Fruit fly (Drosophila melanogaster): ENCODE results near the gene CG17129.

Gene CG17129

DNA sequence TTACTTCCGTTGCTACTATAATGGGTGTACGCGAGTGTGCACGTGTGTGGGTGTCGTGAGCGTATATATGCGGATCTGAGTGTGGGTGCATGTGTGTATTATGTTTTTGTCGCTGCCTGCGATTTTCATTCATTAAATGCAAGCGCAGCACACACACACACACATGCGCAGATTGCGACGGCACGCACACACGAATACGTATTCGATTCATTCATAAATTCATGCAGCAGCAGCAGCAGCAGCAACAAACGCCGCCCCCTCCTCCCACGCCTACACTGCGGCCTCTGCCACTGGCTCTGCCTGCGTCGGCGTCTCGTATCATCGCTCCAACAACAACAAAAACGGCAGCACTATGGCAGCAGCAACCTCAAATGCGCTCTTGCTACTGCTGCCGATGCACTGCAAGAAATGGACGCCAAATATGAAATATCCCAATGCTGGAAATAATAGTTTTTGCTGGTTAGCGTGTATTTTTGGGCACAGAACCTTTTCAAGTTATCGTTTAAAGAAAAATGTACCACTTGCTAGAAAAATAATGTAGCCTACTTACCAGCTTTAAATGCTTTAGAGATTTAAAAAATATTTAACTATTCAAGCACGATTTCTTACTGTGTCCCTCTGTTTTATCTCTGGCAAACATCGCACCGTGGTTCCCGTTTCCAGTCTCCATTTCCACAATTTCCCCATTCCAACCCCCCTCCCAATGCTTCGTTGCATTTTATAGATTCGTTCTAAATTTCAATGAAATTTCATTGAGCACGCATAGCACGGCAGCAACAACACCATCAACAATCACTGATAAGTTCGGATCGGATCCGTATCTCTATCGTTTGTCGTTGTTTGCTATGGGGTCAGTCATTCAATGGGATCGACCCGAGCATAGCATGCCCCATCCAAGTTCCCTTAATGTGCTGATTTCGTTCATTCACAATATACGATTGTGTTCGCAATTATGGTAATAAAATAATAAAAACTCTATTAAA, 46.6 kb downstream of the CG17129 start (continued):
- peak; percentile 86 for TF ChIP-seq CG10654 (GFP tag; optimal IDR thresholded peaks at IDR 0.05)
- peak; percentile 27 for TF ChIP-seq CG17912 (GFP tag; optimal IDR thresholded peaks at IDR 0.05)
- peak; percentile 81 for TF ChIP-seq nerfin-1 (tag; optimal IDR thresholded peaks at IDR 0.05)
- peak; percentile 80; the same call in 2 of the 3 replicates for TF ChIP-seq CG11093 (GFP tag; IDR thresholded peaks at IDR 0.05)
- peak; percentile 69 for TF ChIP-seq CG12071 (GFP tag; optimal IDR thresholded peaks at IDR 0.05)
- peak; percentile 78 for TF ChIP-seq ttk (GFP tag; IDR thresholded peaks at IDR 0.05)
- TF ChIP-seq CG6654 (GFP tag; optimal IDR thresholded peaks at IDR 0.05): peak; percentile 76
- no peak for TF ChIP-seq Dbx (GFP tag; IDR thresholded peaks at IDR 0.05)
- TF ChIP-seq twi (tag; optimal IDR thresholded peaks at IDR 0.05): peak; percentile 70
- TF ChIP-seq grau (tag; optimal IDR thresholded peaks at IDR 0.05): peak; percentile 79
- no peak for TF ChIP-seq Tbp (GFP tag; optimal IDR thresholded peaks at IDR 0.05)
- TF ChIP-seq CG1832 (GFP tag; optimal IDR thresholded peaks at IDR 0.05): no peak
- no peak for TF ChIP-seq hkb (optimal IDR thresholded peaks at IDR 0.05)
- peak; percentile 83 for TF ChIP-seq hkb (GFP tag; IDR thresholded peaks at IDR 0.05)
- peak; percentile 13 for TF ChIP-seq sima (GFP tag; optimal IDR thresholded peaks at IDR 0.05)
- peak; percentile 57 for TF ChIP-seq BtbVII (GFP tag; optimal IDR thresholded peaks at IDR 0.05)
- 0 out of 2 replicates have a peak, but pooled peaks have one; percentile 43 for TF ChIP-seq CG10321 (GFP tag; IDR thresholded peaks at IDR 0.05)
- no peak for TF ChIP-seq Hey (tag; optimal IDR thresholded peaks at IDR 0.05)
- no peak for TF ChIP-seq sc (optimal IDR thresholded peaks at IDR 0.05)
- TF ChIP-seq sc (GFP tag; optimal IDR thresholded peaks at IDR 0.05): peak; percentile 88
- TF ChIP-seq cad (GFP tag; optimal IDR thresholded peaks at IDR 0.05): no peak
- peak; percentile 59 for TF ChIP-seq CG13123 (GFP tag; optimal IDR thresholded peaks at IDR 0.05)
- TF ChIP-seq Adf1 (GFP tag; IDR thresholded peaks at IDR 0.05): peak; percentile 83
- TF ChIP-seq vfl (GFP tag; optimal IDR thresholded peaks at IDR 0.05): no peak
- peak; percentile 75 for TF ChIP-seq CG18599 (GFP tag; optimal IDR thresholded peaks at IDR 0.05)
- TF ChIP-seq sens-2 (GFP tag; IDR thresholded peaks at IDR 0.05): peak; percentile 83
- peak; percentile 86 for TF ChIP-seq D19A (tag; optimal IDR thresholded peaks at IDR 0.05)
- TF ChIP-seq CG14965 (GFP tag; optimal IDR thresholded peaks at IDR 0.05; ENCODE audit: borderline replicate concordance): peak; percentile 49
- peak; percentile 89 for TF ChIP-seq CG6689 (GFP tag; IDR thresholded peaks at IDR 0.05)
- no peak for TF ChIP-seq pzg (GFP tag; optimal IDR thresholded peaks at IDR 0.05)
- TF ChIP-seq CG16863 (GFP tag; optimal IDR thresholded peaks at IDR 0.05): peak; percentile 86
- peak; percentile 76 for TF ChIP-seq CG4707 (GFP tag; optimal IDR thresholded peaks at IDR 0.05)
- peak; percentile 23 for TF ChIP-seq CG10274 (GFP tag; optimal IDR thresholded peaks at IDR 0.05)
- TF ChIP-seq CG15073 (GFP tag; optimal IDR thresholded peaks at IDR 0.05): peak; percentile 7
- TF ChIP-seq CG4282 (GFP tag; optimal IDR thresholded peaks at IDR 0.05): peak; percentile 12
- peak; percentile 14 for TF ChIP-seq Dip3 (GFP tag; optimal IDR thresholded peaks at IDR 0.05)
- no peak for TF ChIP-seq CG6854 (GFP tag; optimal IDR thresholded peaks at IDR 0.05)
- TF ChIP-seq CG17829 (tag; optimal IDR thresholded peaks at IDR 0.05): peak; percentile 90
- peak; percentile 38; the same call in 1 of the 2 replicates for TF ChIP-seq MBD-R2 (GFP tag; IDR thresholded peaks at IDR 0.05)
- peak; percentile 83 for TF ChIP-seq Chrac-16 (GFP tag; optimal IDR thresholded peaks at IDR 0.05)
- TF ChIP-seq Max (GFP tag; optimal IDR thresholded peaks at IDR 0.05): peak; percentile 63
- TF ChIP-seq HmgZ (tag; optimal IDR thresholded peaks at IDR 0.05): peak; percentile 24
- TF ChIP-seq Lpt (GFP tag; optimal IDR thresholded peaks at IDR 0.05): no peak
- peak; percentile 27; the same call in 1 of the 2 replicates for TF ChIP-seq nerfin-2 (GFP tag; IDR thresholded peaks at IDR 0.05; ENCODE audit: partially characterized antibody)
- TF ChIP-seq CG11723 (GFP tag; optimal IDR thresholded peaks at IDR 0.05): peak; percentile 77
- no peak for TF ChIP-seq mirr (GFP tag; optimal IDR thresholded peaks at IDR 0.05)
- peak; percentile 2 for TF ChIP-seq Fer1 (GFP tag; optimal IDR thresholded peaks at IDR 0.05)
- peak; percentile 84 for TF ChIP-seq gcm (GFP tag; optimal IDR thresholded peaks at IDR 0.05)
- peak; percentile 27 for TF ChIP-seq psq (GFP tag; optimal IDR thresholded peaks at IDR 0.05)
